Worm (Caenorhabditis elegans) whole organism, late embryonic: ENCODE data around the gene nhr-46.

Source experiments
- hlh-30 ChIP-seq: sonication (generic microtip); optimal IDR thresholded peaks from 2 replicates; lab custom pipeline; 2017; ENCODE audit warnings: antibody characterized with exemption, missing genetic modification characterization, missing compliant biosample characterization; ENCODE audit not compliant: insufficient read depth
- odd-2 ChIP-seq: sonication (generic microtip); optimal IDR thresholded peaks from 2 replicates; lab custom pipeline; 2017; ENCODE audit warnings: antibody characterized with exemption, mild to moderate bottlenecking, missing genetic modification characterization, missing compliant biosample characterization
- unc-86 ChIP-seq: sonication (generic microtip); optimal IDR thresholded peaks from 2 replicates; lab custom pipeline; 2016; ENCODE audit warnings: missing genetic modification characterization, missing compliant biosample characterization

- TF ChIP-seq unc-86 (tag; lab: Kevin White, UChicago), result no peak
- TF ChIP-seq odd-2 (tag; lab: Kevin White, UChicago), result no peak
- TF ChIP-seq hlh-30 (tag; lab: Kevin White, UChicago), result no peak
Observed at ce11 chrIV:5731597-5731996, 26.1 kb downstream of the nhr-46 start, which contains the start of gene H35B03.2.
